Worm (Caenorhabditis elegans) whole organism, L1 larva: ENCODE results near the gene C12D5.9.
A peak's percentile ranks its signal among the peaks of the same experiment; 100 is the strongest.

Experiments
- C04F5.9 ChIP-seq: sonication (generic microtip); optimal IDR thresholded peaks from 2 replicates; lab custom pipeline; 2016; ENCODE audit warnings: missing genetic modification characterization, missing compliant biosample characterization
- C34B4.2 ChIP-seq: sonication (generic microtip); optimal IDR thresholded peaks from 2 replicates; lab custom pipeline; 2017; ENCODE audit warnings: mild to moderate bottlenecking, missing genetic modification characterization, missing compliant biosample characterization
- F16B12.6 ChIP-seq: fragments of 150-350 bp; optimal IDR thresholded peaks from 2 replicates; lab custom pipeline; 2014; ENCODE audit warnings: missing biosample characterization, missing genetic modification characterization
- alr-1 ChIP-seq: fragments of 200-800 bp; sonication (Bioruptor generic); optimal IDR thresholded peaks from 2 replicates; lab custom pipeline; 2018; ENCODE audit warnings: borderline replicate concordance, mild to moderate bottlenecking, missing genetic modification characterization, missing compliant biosample characterization
- blmp-1 ChIP-seq: fragments of 150-350 bp; optimal IDR thresholded peaks from 2 replicates; lab custom pipeline; 2014; ENCODE audit warnings: missing biosample characterization, missing genetic modification characterization
- ceh-82 ChIP-seq, 3 experiments: fragments of 150-350 bp in 1 of 3; sonication (generic microtip) in 2 of 3; optimal IDR thresholded peaks; 2 replicates each; lab custom pipeline; 2014 to 2017; ENCODE audit warnings: missing biosample characterization in 3 of 3, missing genetic modification characterization in 3 of 3
- ceh-88 ChIP-seq: fragments of 200-800 bp; sonication (Bioruptor generic); IDR thresholded peaks from 2 replicates; pipeline ENCODE4 v1.3.6; 2022; ENCODE audit warnings: missing genetic modification characterization, missing compliant biosample characterization
- dpl-1 ChIP-seq, 3 experiments: fragments of 150-350 bp in 2 of 3; sonication (generic microtip) in 1 of 3; optimal IDR thresholded peaks; 2 replicates each; lab custom pipeline; 2014 to 2017; ENCODE audit warnings: missing biosample characterization in 3 of 3, missing genetic modification characterization in 3 of 3, missing genetic modification reagents in 3 of 3
- dsc-1 ChIP-seq: sonication (generic microtip); optimal IDR thresholded peaks from 2 replicates; lab custom pipeline; 2016; ENCODE audit warnings: mild to moderate bottlenecking, missing genetic modification characterization, missing compliant biosample characterization
- egl-13 ChIP-seq: sonication (generic microtip); optimal IDR thresholded peaks from 2 replicates; lab custom pipeline; 2016; ENCODE audit warnings: missing genotype, missing genetic modification reagents, missing genetic modification characterization, missing compliant biosample characterization
- ets-5 ChIP-seq: fragments of 200-800 bp; sonication (Bioruptor generic); IDR thresholded peaks from 2 replicates; pipeline ENCODE4 v1.3.6; 2022; ENCODE audit warnings: missing genetic modification characterization, missing compliant biosample characterization
- fkh-10 ChIP-seq: sonication (generic microtip); optimal IDR thresholded peaks from 2 replicates; lab custom pipeline; 2017; ENCODE audit warnings: missing biosample characterization, missing genetic modification reagents, missing genetic modification characterization
- fkh-4 ChIP-seq: sonication (generic microtip); optimal IDR thresholded peaks from 2 replicates; lab custom pipeline; 2016; ENCODE audit warnings: missing compliant biosample characterization, missing genetic modification characterization, borderline replicate concordance
- fkh-8 ChIP-seq: sonication (generic microtip); optimal IDR thresholded peaks from 2 replicates; lab custom pipeline; 2016; ENCODE audit warnings: mild to moderate bottlenecking, missing genetic modification characterization, missing compliant biosample characterization
- fos-1 ChIP-seq: fragments of 150-350 bp; optimal IDR thresholded peaks from 2 replicates; lab custom pipeline; 2014; ENCODE audit warnings: missing biosample characterization, missing genetic modification characterization
- hlh-17 ChIP-seq: fragments of 200-800 bp; sonication (Bioruptor generic); optimal IDR thresholded peaks from 2 replicates; lab custom pipeline; 2018; ENCODE audit warnings: missing genetic modification characterization, mild to moderate bottlenecking, missing compliant biosample characterization, moderate library complexity, borderline replicate concordance
- hpl-2 ChIP-seq: fragments of 150-350 bp; optimal IDR thresholded peaks from 2 replicates; lab custom pipeline; 2014; ENCODE audit warnings: missing biosample characterization, missing genetic modification reagents, missing genetic modification characterization
- lin-14 ChIP-seq: fragments of 200-800 bp; sonication (Bioruptor generic); optimal IDR thresholded peaks from 2 replicates; lab custom pipeline; 2018; ENCODE audit warnings: mild to moderate bottlenecking, missing genetic modification characterization, moderate library complexity, missing compliant biosample characterization
- lir-3 ChIP-seq: sonication (generic microtip); optimal IDR thresholded peaks from 2 replicates; lab custom pipeline; 2016; ENCODE audit warnings: mild to moderate bottlenecking, missing genetic modification characterization, moderate library complexity, missing compliant biosample characterization; ENCODE audit not compliant: poor library complexity
- lsy-2 ChIP-seq, 2 experiments: fragments of 150-350 bp; optimal IDR thresholded peaks; 2 replicates each; lab custom pipeline; 2014; ENCODE audit warnings: missing biosample characterization in 2 of 2, missing genetic modification characterization in 2 of 2
- mab-9 ChIP-seq: fragments of 200-800 bp; sonication (Bioruptor generic); IDR thresholded peaks from 2 replicates; pipeline ENCODE4 v1.3.6; 2022; ENCODE audit warnings: missing genetic modification reagents, missing genetic modification characterization, missing compliant biosample characterization
- mdl-1 ChIP-seq, 2 experiments: fragments of 150-350 bp; optimal IDR thresholded peaks; 2 replicates each; lab custom pipeline; 2014 to 2017; ENCODE audit warnings: missing biosample characterization in 2 of 2, missing genetic modification characterization in 2 of 2, inconsistent platforms in 1 of 2
- nhr-12 ChIP-seq: sonication (generic microtip); optimal IDR thresholded peaks from 2 replicates; lab custom pipeline; 2017; ENCODE audit warnings: missing biosample characterization, missing genetic modification characterization
- nhr-20 ChIP-seq: sonication (generic microtip); optimal IDR thresholded peaks from 2 replicates; lab custom pipeline; 2016; ENCODE audit warnings: mild to moderate bottlenecking, missing genetic modification characterization, missing compliant biosample characterization
- nhr-47 ChIP-seq: sonication (generic microtip); optimal IDR thresholded peaks from 2 replicates; lab custom pipeline; 2016; ENCODE audit warnings: mild to moderate bottlenecking, missing genetic modification characterization, moderate library complexity, missing compliant biosample characterization
- nhr-71 ChIP-seq: sonication (generic microtip); optimal IDR thresholded peaks from 2 replicates; lab custom pipeline; 2016; ENCODE audit warnings: mild to moderate bottlenecking, missing genetic modification characterization, moderate library complexity, missing compliant biosample characterization
- nhr-84 ChIP-seq: sonication (generic microtip); optimal IDR thresholded peaks from 2 replicates; lab custom pipeline; 2017; ENCODE audit warnings: missing biosample characterization, missing genetic modification characterization
- pag-3 ChIP-seq: sonication (generic microtip); optimal IDR thresholded peaks from 2 replicates; lab custom pipeline; 2017; ENCODE audit warnings: missing genetic modification characterization, mild to moderate bottlenecking, missing compliant biosample characterization, antibody characterized with exemption, borderline replicate concordance; ENCODE audit not compliant: insufficient read depth
- pqm-1 ChIP-seq: sonication (generic microtip); optimal IDR thresholded peaks from 3 replicates; lab custom pipeline; 2017; ENCODE audit warnings: missing biosample characterization, missing genetic modification characterization
- skn-1 ChIP-seq: fragments of 150-350 bp; optimal IDR thresholded peaks from 2 replicates; lab custom pipeline; 2014; ENCODE audit warnings: missing biosample characterization, missing genetic modification characterization
- snpc-4 ChIP-seq: fragments of 150-350 bp; optimal IDR thresholded peaks from 2 replicates; lab custom pipeline; 2014; ENCODE audit warnings: missing biosample characterization, missing genetic modification characterization
- snu-23 ChIP-seq: sonication (generic microtip); optimal IDR thresholded peaks from 2 replicates; lab custom pipeline; 2016; ENCODE audit warnings: missing genetic modification characterization, missing compliant biosample characterization
- tbx-2 ChIP-seq: sonication (generic microtip); optimal IDR thresholded peaks from 2 replicates; lab custom pipeline; 2016; ENCODE audit warnings: missing genetic modification characterization, missing compliant biosample characterization
- tlp-1 ChIP-seq: fragments of 150-350 bp; optimal IDR thresholded peaks from 2 replicates; lab custom pipeline; 2014; ENCODE audit warnings: missing biosample characterization, missing genetic modification characterization
- unc-130 ChIP-seq: fragments of 150-350 bp; optimal IDR thresholded peaks from 2 replicates; lab custom pipeline; 2017; ENCODE audit warnings: missing biosample characterization, missing genetic modification characterization, inconsistent platforms
- unc-30 ChIP-seq: sonication (generic microtip); optimal IDR thresholded peaks from 2 replicates; lab custom pipeline; 2017; ENCODE audit warnings: missing biosample characterization, missing genetic modification characterization
- unc-86 ChIP-seq: sonication (generic microtip); optimal IDR thresholded peaks from 2 replicates; lab custom pipeline; 2016; ENCODE audit warnings: missing genetic modification characterization, missing compliant biosample characterization
- unc-98 ChIP-seq: fragments of 200-800 bp; sonication (Bioruptor generic); IDR thresholded peaks from 2 replicates; pipeline ENCODE4 v1.3.6; 2022; ENCODE audit warnings: missing genetic modification characterization, missing compliant biosample characterization
- vab-15 ChIP-seq: sonication (generic microtip); optimal IDR thresholded peaks from 2 replicates; lab custom pipeline; 2017; ENCODE audit warnings: missing genotype, mild to moderate bottlenecking, missing genetic modification characterization, missing compliant biosample characterization
- ztf-4 ChIP-seq: fragments of 150-350 bp; optimal IDR thresholded peaks from 2 replicates; lab custom pipeline; 2014; ENCODE audit warnings: missing biosample characterization, missing genetic modification characterization

The C12D5.9 gene

DNA sequence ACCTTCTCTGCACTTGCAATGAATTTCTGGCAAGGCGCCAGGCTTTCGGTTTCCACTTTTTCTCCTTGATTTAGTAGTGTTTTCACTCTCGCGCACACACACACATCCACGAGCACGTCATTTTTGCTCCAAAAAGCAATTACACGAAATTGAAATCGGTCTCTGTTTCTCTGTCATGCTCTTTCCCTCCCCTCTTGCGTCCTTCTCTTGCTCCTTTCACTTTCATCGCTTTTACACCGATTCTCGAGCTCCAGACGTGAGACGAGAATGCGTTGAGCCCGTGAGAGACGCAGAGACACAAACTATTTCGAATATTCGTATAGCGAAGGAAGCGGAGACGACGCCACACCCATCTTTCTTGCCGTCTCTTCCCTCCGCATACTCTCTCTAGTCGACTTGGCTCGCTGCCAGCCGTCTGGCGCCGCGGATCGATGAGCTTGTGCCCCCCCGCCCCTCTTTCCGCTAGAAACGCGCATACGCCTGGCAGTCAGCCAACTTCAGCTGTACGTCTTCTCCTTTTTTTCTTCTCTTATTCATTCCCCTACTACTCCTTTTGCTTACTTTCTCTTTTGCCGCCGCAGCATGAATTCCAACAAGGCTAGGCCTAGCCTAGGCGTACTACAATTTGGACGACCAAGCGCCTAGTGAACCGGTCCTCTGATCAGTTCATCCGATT is 38.4 kb upstream of the C12D5.9 start (continued):
- TF ChIP-seq mab-9 (GFP tag; lab: Robert Waterston, UW) (no peak), fkh-4 (tag; lab: Kevin White, UChicago) (peak; percentile 3), dpl-1 (GFP tag; optimal IDR thresholded peaks at IDR 0.05; lab: Kevin White, UChicago) (peak; percentile 21 to 50 (median 47)), nhr-84 (tag; lab: Kevin White, UChicago) (no peak), vab-15 (tag; lab: Kevin White, UChicago) (no peak), ceh-82 (tag; optimal IDR thresholded peaks at IDR 0.05; lab: Kevin White, UChicago) (peak; percentile 29 to 81 (median 41)), F16B12.6 (tag; lab: Kevin White, UChicago) (no peak)

- TF ChIP-seq ets-5 (GFP tag; lab: Robert Waterston, UW) (no peak), ztf-4 (tag; lab: Kevin White, UChicago) (no peak), lsy-2 (tag; optimal IDR thresholded peaks at IDR 0.05; lab: Kevin White, UChicago) (no peak), mab-9 (GFP tag; lab: Robert Waterston, UW) (no peak), nhr-20 (tag; lab: Kevin White, UChicago) (no peak), ceh-88 (GFP tag; lab: Robert Waterston, UW) (no peak), lin-14 (GFP tag; lab: Kevin White, UChicago) (peak; percentile 75), vab-15 (tag; lab: Kevin White, UChicago) (no peak), fkh-10 (no peak), dsc-1 (tag; lab: Kevin White, UChicago) (peak; percentile 15), C04F5.9 (no peak), skn-1 (tag; lab: Kevin White, UChicago) (no peak), alr-1 (tag; lab: Kevin White, UChicago) (no peak), mdl-1 (tag; optimal IDR thresholded peaks at IDR 0.05; lab: Kevin White, UChicago) (no peak), fos-1 (tag; lab: Kevin White, UChicago) (no peak), snpc-4 (tag; lab: Kevin White, UChicago) (no peak), unc-98 (no peak), C34B4.2 (tag; lab: Kevin White, UChicago) (no peak), lir-3 (no peak), unc-130 (no peak), tbx-2 (tag; lab: Kevin White, UChicago) (peak; percentile 13), blmp-1 (tag; lab: Kevin White, UChicago) (no peak), fkh-8 (peak; percentile 71), unc-86 (tag; lab: Kevin White, UChicago) (peak; percentile 55), pag-3 (tag; lab: Kevin White, UChicago) (no peak), nhr-71 (tag; lab: Kevin White, UChicago) (peak; percentile 64), nhr-47 (peak; percentile 30), egl-13 (tag; lab: Kevin White, UChicago) (peak; percentile 37)
Measured at ce11 chrV:7726927-7727326, 37.1 kb upstream of the C12D5.9 start.

ce11 chrV:7726202-7726601 is 36.4 kb upstream of the C12D5.9 start:
- TF ChIP-seq nhr-12 (tag; lab: Kevin White, UChicago) (no peak), tlp-1 (tag; lab: Kevin White, UChicago) (no peak), egl-13 (tag; lab: Kevin White, UChicago) (no peak), mdl-1 (tag; optimal IDR thresholded peaks at IDR 0.05; lab: Kevin White, UChicago) (no peak), nhr-47 (no peak), pqm-1 (tag; lab: Kevin White, UChicago) (no peak), unc-30 (tag; lab: Kevin White, UChicago) (no peak), snu-23 (GFP tag; lab: Kevin White, UChicago) (no peak), fkh-4 (tag; lab: Kevin White, UChicago) (no peak), hpl-2 (GFP tag; lab: Kevin White, UChicago) (no peak), vab-15 (tag; lab: Kevin White, UChicago) (no peak), hlh-17 (GFP tag; lab: Kevin White, UChicago) (no peak), unc-130 (no peak), unc-98 (no peak), nhr-84 (tag; lab: Kevin White, UChicago) (no peak), nhr-71 (tag; lab: Kevin White, UChicago) (no peak), lsy-2 (tag; optimal IDR thresholded peaks at IDR 0.05; lab: Kevin White, UChicago) (no peak)
